Worm (Caenorhabditis elegans) whole organism, L1 larva: ENCODE results near the gene K10D11.3.
A peak's percentile ranks its signal among the peaks of the same experiment; 100 is the strongest.

ENCODE experiments used
- C16A3.4 ChIP-seq: fragments of 150-350 bp; optimal IDR thresholded peaks from 2 replicates; lab custom pipeline; 2014; ENCODE audit warnings: missing biosample characterization, missing genetic modification characterization
- F16B12.6 ChIP-seq: fragments of 150-350 bp; optimal IDR thresholded peaks from 2 replicates; lab custom pipeline; 2014; ENCODE audit warnings: missing biosample characterization, missing genetic modification characterization
- Y116A8C.19 ChIP-seq: sonication (generic microtip); optimal IDR thresholded peaks from 2 replicates; lab custom pipeline; 2016; ENCODE audit warnings: missing compliant biosample characterization, missing genetic modification characterization, borderline replicate concordance
- ceh-63 ChIP-seq: fragments of 200-800 bp; sonication (Bioruptor generic); optimal IDR thresholded peaks from 2 replicates; lab custom pipeline; 2018; ENCODE audit warnings: mild to moderate bottlenecking, missing genetic modification characterization, missing compliant biosample characterization
- ceh-8 ChIP-seq: fragments of 200-800 bp; sonication (Bioruptor generic); optimal IDR thresholded peaks from 2 replicates; lab custom pipeline; 2018; ENCODE audit warnings: mild to moderate bottlenecking, missing genetic modification characterization, moderate library complexity, missing compliant biosample characterization
- dsc-1 ChIP-seq: sonication (generic microtip); optimal IDR thresholded peaks from 2 replicates; lab custom pipeline; 2016; ENCODE audit warnings: mild to moderate bottlenecking, missing genetic modification characterization, missing compliant biosample characterization
- efl-1 ChIP-seq, 4 experiments: fragments of 150-350 bp; optimal IDR thresholded peaks in 3 of 4; peaks in 1 of 4; 1 replicate in 1 of 4; 2 replicates in 3 of 4; lab custom pipeline; 2014; ENCODE audit warnings: missing biosample characterization in 2 of 4, missing genetic modification characterization in 2 of 4, missing genetic modification reagents in 2 of 4
- egl-27 ChIP-seq, 2 experiments: fragments of 150-350 bp in 1 of 2; sonication (generic microtip); optimal IDR thresholded peaks; 3 replicates each; lab custom pipeline; 2017 to 2018; ENCODE audit warnings: missing biosample characterization in 2 of 2, missing genetic modification characterization in 2 of 2, missing genetic modification reagents in 2 of 2
- elt-2 ChIP-seq: sonication (generic microtip); optimal IDR thresholded peaks from 2 replicates; lab custom pipeline; 2016; ENCODE audit warnings: missing genetic modification characterization, mild to moderate bottlenecking, inconsistent platforms, missing compliant biosample characterization, missing genetic modification reagents
- elt-3 ChIP-seq, 6 experiments: fragments of 150-350 bp in 1 of 6; sonication (generic microtip); optimal IDR thresholded peaks; 2 replicates each; lab custom pipeline; 2017 to 2018; ENCODE audit warnings: missing biosample characterization in 6 of 6, missing genetic modification characterization in 6 of 6, inconsistent platforms in 1 of 6
- fkh-8 ChIP-seq: sonication (generic microtip); optimal IDR thresholded peaks from 2 replicates; lab custom pipeline; 2016; ENCODE audit warnings: mild to moderate bottlenecking, missing genetic modification characterization, missing compliant biosample characterization
- hlh-17 ChIP-seq: fragments of 200-800 bp; sonication (Bioruptor generic); optimal IDR thresholded peaks from 2 replicates; lab custom pipeline; 2018; ENCODE audit warnings: missing genetic modification characterization, mild to moderate bottlenecking, missing compliant biosample characterization, moderate library complexity, borderline replicate concordance
- hpl-2 ChIP-seq: fragments of 150-350 bp; optimal IDR thresholded peaks from 2 replicates; lab custom pipeline; 2014; ENCODE audit warnings: missing biosample characterization, missing genetic modification reagents, missing genetic modification characterization
- isw-1 ChIP-seq: fragments of 200-800 bp; sonication (Bioruptor generic); IDR thresholded peaks from 2 replicates; pipeline ENCODE4 v1.3.6; 2022; ENCODE audit warnings: missing genetic modification characterization, missing compliant biosample characterization
- lin-35 ChIP-seq, 2 experiments: fragments of 150-350 bp; optimal IDR thresholded peaks; 2 replicates each; lab custom pipeline; 2014; ENCODE audit warnings: missing biosample characterization in 2 of 2, missing genetic modification characterization in 2 of 2, missing genetic modification reagents in 2 of 2
- lir-3 ChIP-seq: sonication (generic microtip); optimal IDR thresholded peaks from 2 replicates; lab custom pipeline; 2016; ENCODE audit warnings: mild to moderate bottlenecking, missing genetic modification characterization, moderate library complexity, missing compliant biosample characterization; ENCODE audit not compliant: poor library complexity
- lsy-2 ChIP-seq, 2 experiments: fragments of 150-350 bp; optimal IDR thresholded peaks; 2 replicates each; lab custom pipeline; 2014; ENCODE audit warnings: missing biosample characterization in 2 of 2, missing genetic modification characterization in 2 of 2
- mab-9 ChIP-seq: fragments of 200-800 bp; sonication (Bioruptor generic); IDR thresholded peaks from 2 replicates; pipeline ENCODE4 v1.3.6; 2022; ENCODE audit warnings: missing genetic modification reagents, missing genetic modification characterization, missing compliant biosample characterization
- mdl-1 ChIP-seq, 2 experiments: fragments of 150-350 bp; optimal IDR thresholded peaks; 2 replicates each; lab custom pipeline; 2014 to 2017; ENCODE audit warnings: missing biosample characterization in 2 of 2, missing genetic modification characterization in 2 of 2, inconsistent platforms in 1 of 2
- nhr-12 ChIP-seq: sonication (generic microtip); optimal IDR thresholded peaks from 2 replicates; lab custom pipeline; 2017; ENCODE audit warnings: missing biosample characterization, missing genetic modification characterization
- nhr-237 ChIP-seq: fragments of 150-350 bp; optimal IDR thresholded peaks from 2 replicates; lab custom pipeline; 2014; ENCODE audit warnings: missing biosample characterization, missing genetic modification characterization
- nhr-28 ChIP-seq: fragments of 150-350 bp; optimal IDR thresholded peaks from 2 replicates; lab custom pipeline; 2014; ENCODE audit warnings: missing biosample characterization, missing genetic modification characterization
- nhr-71 ChIP-seq: sonication (generic microtip); optimal IDR thresholded peaks from 2 replicates; lab custom pipeline; 2016; ENCODE audit warnings: mild to moderate bottlenecking, missing genetic modification characterization, moderate library complexity, missing compliant biosample characterization
- nhr-76 ChIP-seq: sonication (generic microtip); optimal IDR thresholded peaks from 2 replicates; lab custom pipeline; 2017; ENCODE audit warnings: missing biosample characterization, missing genetic modification characterization
- pag-3 ChIP-seq: sonication (generic microtip); optimal IDR thresholded peaks from 2 replicates; lab custom pipeline; 2017; ENCODE audit warnings: missing genetic modification characterization, mild to moderate bottlenecking, missing compliant biosample characterization, antibody characterized with exemption, borderline replicate concordance; ENCODE audit not compliant: insufficient read depth
- rnt-1 ChIP-seq: sonication (generic microtip); optimal IDR thresholded peaks from 2 replicates; lab custom pipeline; 2016; ENCODE audit warnings: mild to moderate bottlenecking, missing genetic modification characterization, moderate library complexity, missing compliant biosample characterization
- snpc-4 ChIP-seq: fragments of 150-350 bp; optimal IDR thresholded peaks from 2 replicates; lab custom pipeline; 2014; ENCODE audit warnings: missing biosample characterization, missing genetic modification characterization
- tbx-2 ChIP-seq: sonication (generic microtip); optimal IDR thresholded peaks from 2 replicates; lab custom pipeline; 2016; ENCODE audit warnings: missing genetic modification characterization, missing compliant biosample characterization
- tlp-1 ChIP-seq: fragments of 150-350 bp; optimal IDR thresholded peaks from 2 replicates; lab custom pipeline; 2014; ENCODE audit warnings: missing biosample characterization, missing genetic modification characterization
- unc-30 ChIP-seq: sonication (generic microtip); optimal IDR thresholded peaks from 2 replicates; lab custom pipeline; 2017; ENCODE audit warnings: missing biosample characterization, missing genetic modification characterization
- unc-62 ChIP-seq: fragments of 150-350 bp; optimal IDR thresholded peaks from 2 replicates; lab custom pipeline; 2014; ENCODE audit warnings: missing biosample characterization, missing genetic modification reagents, missing genetic modification characterization
- vab-15 ChIP-seq: sonication (generic microtip); optimal IDR thresholded peaks from 2 replicates; lab custom pipeline; 2017; ENCODE audit warnings: missing genotype, mild to moderate bottlenecking, missing genetic modification characterization, missing compliant biosample characterization
- zip-4 ChIP-seq: fragments of 200-800 bp; sonication (Bioruptor generic); optimal IDR thresholded peaks from 2 replicates; lab custom pipeline; 2018; ENCODE audit warnings: mild to moderate bottlenecking, missing genetic modification characterization, moderate library complexity, missing compliant biosample characterization
- ztf-4 ChIP-seq: fragments of 150-350 bp; optimal IDR thresholded peaks from 2 replicates; lab custom pipeline; 2014; ENCODE audit warnings: missing biosample characterization, missing genetic modification characterization

Gene K10D11.3

DNA sequence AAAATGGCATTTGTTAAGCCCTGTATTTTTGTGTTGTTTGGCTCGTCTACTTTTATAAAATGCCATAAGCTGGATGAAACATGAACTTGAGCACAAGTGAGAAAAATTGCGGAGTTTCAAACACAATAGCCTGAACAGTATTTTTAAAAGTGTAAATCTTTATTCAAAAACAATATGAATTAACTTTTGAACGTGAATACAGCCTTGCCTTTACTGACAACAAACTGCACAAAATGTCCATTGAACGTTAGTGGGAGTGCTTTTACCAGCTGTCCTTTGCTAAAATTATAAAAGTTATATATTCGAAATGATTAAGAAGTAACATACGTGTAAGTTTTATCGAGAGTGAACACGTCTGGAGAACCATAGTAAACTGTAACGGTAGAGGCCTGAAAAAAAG is 18.6 kb downstream of the K10D11.3 start:
- no peak for TF ChIP-seq snpc-4 (tag; lab: Kevin White, UChicago)
- no peak for TF ChIP-seq lin-35 (GFP tag; optimal IDR thresholded peaks at IDR 0.05; lab: Kevin White, UChicago)
- no peak for TF ChIP-seq pag-3 (tag; lab: Kevin White, UChicago)
- TF ChIP-seq tbx-2: no peak
- TF ChIP-seq unc-62: no peak
- TF ChIP-seq dsc-1: no peak
- TF ChIP-seq hpl-2 (GFP tag; lab: Kevin White, UChicago): no peak
- no peak for TF ChIP-seq ceh-63 (GFP tag; lab: Kevin White, UChicago)
- no peak for TF ChIP-seq nhr-28 (tag; lab: Kevin White, UChicago)
- no peak for TF ChIP-seq nhr-76 (tag; lab: Kevin White, UChicago)
- TF ChIP-seq elt-3 (tag; optimal IDR thresholded peaks at IDR 0.05; lab: Kevin White, UChicago): no peak
- no peak for TF ChIP-seq nhr-12 (tag; lab: Kevin White, UChicago)
- no peak for TF ChIP-seq lsy-2 (tag; optimal IDR thresholded peaks at IDR 0.05; lab: Kevin White, UChicago)
- no peak for TF ChIP-seq ztf-4 (tag; lab: Kevin White, UChicago)

DNA sequence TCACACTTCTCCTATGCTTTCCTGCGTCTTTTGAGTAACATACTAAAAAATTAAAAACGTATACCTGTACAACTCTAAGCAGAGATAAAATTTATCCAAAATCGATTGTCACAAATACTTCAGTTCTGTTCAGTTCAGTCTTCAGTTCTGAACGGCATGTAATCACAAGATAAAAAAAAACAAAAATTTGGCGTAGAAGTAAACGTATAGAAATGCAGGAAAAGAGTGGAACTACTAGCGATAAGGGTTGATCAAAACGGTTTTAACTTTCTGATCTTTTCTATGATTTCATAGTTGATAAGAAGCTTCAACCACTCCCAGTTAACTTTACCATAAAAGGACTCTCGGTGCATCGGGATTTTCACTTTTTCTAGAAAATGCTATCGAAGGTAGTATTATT is 20.9 kb downstream of the K10D11.3 start, which contains the start of gene dod-22:
TSS of gene dod-22 (plus strand) at position 301 of the 400 bp plus-strand sequence.
- TF ChIP-seq nhr-12 (tag; lab: Kevin White, UChicago) (no peak), F16B12.6 (tag; lab: Kevin White, UChicago) (no peak), vab-15 (no peak), tlp-1 (tag; lab: Kevin White, UChicago) (no peak), nhr-28 (tag; lab: Kevin White, UChicago) (no peak), nhr-237 (tag; lab: Kevin White, UChicago) (no peak), Y116A8C.19 (no peak), zip-4 (GFP tag; lab: Kevin White, UChicago) (no peak), unc-30 (tag; lab: Kevin White, UChicago) (no peak), nhr-71 (tag; lab: Kevin White, UChicago) (no peak), ceh-8 (no peak), egl-27 (tag; optimal IDR thresholded peaks at IDR 0.05; lab: Kevin White, UChicago) (no peak)
- TF ChIP-seq, all 84 proteins: peak for 0

DNA sequence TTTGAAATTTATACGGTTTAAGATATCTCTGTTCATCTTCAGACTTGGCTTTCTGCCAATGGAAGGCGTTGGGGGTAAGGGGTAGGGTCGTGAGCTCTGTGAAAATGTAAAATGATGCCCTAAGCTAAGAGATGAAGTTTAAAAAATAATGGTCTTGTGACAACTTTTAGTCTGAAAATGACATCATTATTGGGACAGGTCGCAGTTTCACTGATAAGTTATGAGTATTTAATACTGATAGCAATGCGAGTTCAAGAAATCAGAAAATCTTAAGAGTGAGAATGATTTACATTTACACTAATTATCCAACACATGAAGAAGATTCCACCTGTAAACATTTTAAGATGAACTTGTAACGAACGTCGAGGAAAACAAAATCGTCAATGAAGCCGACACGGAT is 21.3 kb downstream of the K10D11.3 start:
- TF ChIP-seq isw-1 (GFP tag; lab: Robert Waterston, UW) (no peak), efl-1 (optimal IDR thresholded peaks at IDR 0.05; lab: Kevin White, UChicago) (no peak), efl-1 (GFP tag; optimal IDR thresholded peaks at IDR 0.05 in 1 of 2; lab: Kevin White, UChicago) (peak in 1 of 2 experiments; percentile 15), elt-2 (peak; percentile 74), hpl-2 (GFP tag; lab: Kevin White, UChicago) (no peak), hlh-17 (GFP tag; lab: Kevin White, UChicago) (no peak), zip-4 (GFP tag; lab: Kevin White, UChicago) (no peak)

DNA sequence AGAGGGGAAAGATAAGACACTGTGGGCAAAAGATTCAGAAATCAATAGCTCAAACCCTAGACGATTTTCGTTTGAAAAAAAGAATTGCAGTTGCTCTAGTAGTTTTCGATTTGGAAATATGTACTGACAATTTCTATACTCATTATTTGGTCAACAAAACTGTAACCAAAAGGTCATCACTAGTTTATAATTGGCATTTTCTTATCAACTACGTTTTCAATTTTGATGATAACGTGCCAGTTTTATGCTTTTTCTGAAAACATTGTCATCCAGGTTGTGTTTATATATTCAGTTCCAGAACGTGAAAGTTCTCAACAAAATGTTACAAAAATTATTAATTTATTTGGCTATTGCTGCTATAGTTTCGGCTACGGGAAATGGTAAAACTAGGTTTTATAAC is 23.4 kb downstream of the K10D11.3 start, which contains the start of gene F55G11.8:
TSS of gene F55G11.8 (plus strand) at position 245 of the 400 bp plus-strand sequence.
- TF ChIP-seq nhr-28 (tag; lab: Kevin White, UChicago) (no peak), rnt-1 (tag; lab: Kevin White, UChicago) (no peak), elt-2 (peak; percentile 65), C16A3.4 (tag; lab: Kevin White, UChicago) (no peak)
- TF ChIP-seq, all 84 proteins: peak for 1

DNA sequence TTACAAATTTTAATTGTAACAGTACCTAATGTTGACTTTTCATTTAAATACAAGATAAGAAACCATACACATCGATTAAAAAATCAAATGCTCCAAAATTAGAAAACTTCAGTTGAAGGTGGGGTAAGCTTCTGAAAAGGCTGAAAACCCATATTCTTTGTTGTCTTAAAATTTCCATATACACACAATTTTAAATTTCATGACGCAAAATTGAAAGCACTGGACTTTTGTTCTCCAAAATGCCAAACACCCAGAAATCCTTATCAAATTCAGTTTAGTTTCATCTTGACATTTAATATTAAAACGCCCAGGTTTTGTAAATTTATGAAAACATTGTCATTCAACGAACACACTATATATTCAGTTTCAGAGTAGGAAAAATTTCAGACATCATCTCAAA is 25.8 kb downstream of the K10D11.3 start, which contains the start of gene F55G11.7:
TSS of gene F55G11.7 (plus strand) at position 301 of the 400 bp plus-strand sequence.
- TF ChIP-seq vab-15: no peak
- TF ChIP-seq mab-9 (GFP tag; lab: Robert Waterston, UW): no peak
- TF ChIP-seq fkh-8 (tag; lab: Kevin White, UChicago): no peak
- no peak for TF ChIP-seq mdl-1 (tag; optimal IDR thresholded peaks at IDR 0.05; lab: Kevin White, UChicago)
- no peak for TF ChIP-seq lir-3 (tag; lab: Kevin White, UChicago)
- no peak for TF ChIP-seq nhr-71 (tag; lab: Kevin White, UChicago)
- TF ChIP-seq efl-1 (optimal IDR thresholded peaks at IDR 0.05; lab: Kevin White, UChicago): no peak
- TF ChIP-seq efl-1 (GFP tag; optimal IDR thresholded peaks at IDR 0.05 in 1 of 2; lab: Kevin White, UChicago): peak in 1 of 2 experiments; percentile 56
- TF ChIP-seq dsc-1: no peak
